Worm (Caenorhabditis elegans): ENCODE data around the gene nhr-232.

nhr-232 gene

DNA sequence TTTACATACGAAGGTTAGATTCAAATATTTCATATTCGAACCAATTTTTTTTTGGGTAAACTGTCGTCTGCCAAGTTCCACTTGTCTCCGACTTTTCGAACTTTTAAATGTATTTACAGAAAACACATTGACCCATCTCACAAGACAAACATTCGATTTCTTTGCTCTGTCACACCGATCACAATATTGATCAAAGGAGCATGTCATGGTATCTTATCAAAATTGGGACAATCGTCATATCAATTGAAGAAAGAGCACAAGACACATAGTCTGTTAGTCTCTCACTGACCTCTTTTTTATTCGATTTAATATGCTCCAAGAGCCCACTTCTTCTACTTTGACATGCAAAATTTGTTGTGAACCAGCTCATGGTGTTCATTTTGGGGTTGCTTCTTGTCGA lies at the start of gene nhr-232:
Gene nhr-232, plus strand, starts transcription at position 121 of the 400 bp plus-strand sequence.
- TF ChIP-seq nhr-12 (tag; optimal IDR thresholded peaks at IDR 0.05), result no peak
- TF ChIP-seq mep-1 (tag; optimal IDR thresholded peaks at IDR 0.05), result no peak
- TF ChIP-seq lin-13 (tag; optimal IDR thresholded peaks at IDR 0.05), result no peak
- TF ChIP-seq nhr-2 (tag; optimal IDR thresholded peaks at IDR 0.05), result no peak
- no peak for TF ChIP-seq ces-1 (GFP tag; optimal IDR thresholded peaks at IDR 0.05)
- TF ChIP-seq bed-3 (GFP tag; optimal IDR thresholded peaks at IDR 0.05), result no peak
- no peak for TF ChIP-seq pha-4 (tag; optimal IDR thresholded peaks at IDR 0.05)
- no peak for TF ChIP-seq nhr-28 (tag; optimal IDR thresholded peaks at IDR 0.05)
- no peak for TF ChIP-seq ceh-43 (GFP tag; optimal IDR thresholded peaks at IDR 0.05)
- TF ChIP-seq unc-62 (GFP tag; optimal IDR thresholded peaks at IDR 0.05), result no peak
- TF ChIP-seq mls-2 (tag; optimal IDR thresholded peaks at IDR 0.05), result no peak
- TF ChIP-seq lsy-2 (tag; optimal IDR thresholded peaks at IDR 0.05), result no peak

DNA sequence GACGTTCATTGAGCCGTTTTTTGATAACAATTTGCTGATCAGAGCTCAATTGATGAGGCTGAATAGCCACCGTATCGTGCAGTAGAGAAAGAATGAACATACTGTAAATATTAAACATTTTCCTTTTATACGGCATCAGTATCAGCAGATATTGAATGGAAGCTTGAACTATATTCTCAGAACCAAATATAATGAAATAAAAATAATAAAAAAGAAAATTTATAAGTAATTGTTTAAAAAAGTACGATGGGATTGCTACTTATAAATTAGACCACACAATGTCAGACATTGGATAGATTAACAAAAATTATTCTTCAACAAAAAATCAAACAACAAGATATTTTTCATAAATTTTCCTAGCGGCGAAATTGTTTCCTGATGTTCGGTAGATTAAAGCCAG lies 49.5 kb upstream of the nhr-232 start, which contains the start of gene rpc-25:
Gene rpc-25, minus strand, starts transcription at position 101 of the 400 bp plus-strand sequence.
- TF ChIP-seq ham-2 (GFP tag; optimal IDR thresholded peaks at IDR 0.05) (no peak), elt-3 (tag; optimal IDR thresholded peaks at IDR 0.05) (no peak), pha-4 (tag; optimal IDR thresholded peaks at IDR 0.05) (no peak), nhr-2 (tag; optimal IDR thresholded peaks at IDR 0.05) (no peak), unc-39 (tag; optimal IDR thresholded peaks at IDR 0.05) (no peak), nhr-76 (tag; optimal IDR thresholded peaks at IDR 0.05) (no peak), ceh-83 (GFP tag; optimal IDR thresholded peaks at IDR 0.05) (no peak), ces-1 (GFP tag; optimal IDR thresholded peaks at IDR 0.05) (no peak), nhr-237 (tag; optimal IDR thresholded peaks at IDR 0.05) (no peak), blmp-1 (tag; optimal IDR thresholded peaks at IDR 0.05) (no peak), bed-3 (GFP tag; optimal IDR thresholded peaks at IDR 0.05) (no peak), zip-8 (tag; optimal IDR thresholded peaks at IDR 0.05) (no peak)

DNA sequence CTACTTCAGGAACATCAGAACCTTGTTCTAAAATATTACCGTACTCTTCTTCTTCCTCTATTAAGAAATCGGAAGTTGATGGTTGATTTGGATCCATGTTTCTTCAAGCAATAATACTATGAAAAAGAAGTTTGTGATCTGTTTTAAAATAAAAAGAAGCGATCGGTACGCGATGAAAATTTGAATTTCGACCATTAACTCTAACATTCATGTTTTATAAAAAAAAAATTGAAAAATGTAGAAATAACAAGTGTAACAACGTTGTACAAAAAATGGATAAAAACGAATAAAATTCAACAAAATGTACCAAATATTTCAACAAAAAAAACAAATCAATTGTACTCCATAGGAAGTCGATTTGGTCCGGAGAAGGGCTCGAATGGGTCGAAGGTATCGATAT lies 45.7 kb upstream of the nhr-232 start, which contains the start of gene tftc-3:
Gene tftc-3, minus strand, starts transcription at position 101 of the 400 bp plus-strand sequence.
- TF ChIP-seq elt-1 (tag; optimal IDR thresholded peaks at IDR 0.05; ENCODE audit: borderline replicate concordance, insufficient read depth) (no peak), unc-62 (GFP tag; optimal IDR thresholded peaks at IDR 0.05) (no peak), drap-1 (GFP tag; optimal IDR thresholded peaks at IDR 0.05) (no peak), flh-1 (GFP tag; optimal IDR thresholded peaks at IDR 0.05) (no peak), lsy-2 (tag; optimal IDR thresholded peaks at IDR 0.05) (no peak), mls-2 (tag; optimal IDR thresholded peaks at IDR 0.05) (no peak), tbx-8 (GFP tag; optimal IDR thresholded peaks at IDR 0.05) (no peak), pha-4 (tag; optimal IDR thresholded peaks at IDR 0.05) (no peak), lin-32 (GFP tag; optimal IDR thresholded peaks at IDR 0.05) (no peak), nhr-2 (tag; optimal IDR thresholded peaks at IDR 0.05) (no peak), unc-120 (tag; optimal IDR thresholded peaks at IDR 0.05; ENCODE audit: poor library complexity, severe bottlenecking) (no peak), ztf-11 (tag; optimal IDR thresholded peaks at IDR 0.05) (no peak), M03D4.4 (tag; optimal IDR thresholded peaks at IDR 0.05) (no peak), zip-8 (tag; optimal IDR thresholded peaks at IDR 0.05) (no peak), ham-2 (GFP tag; optimal IDR thresholded peaks at IDR 0.05) (no peak), mep-1 (tag; optimal IDR thresholded peaks at IDR 0.05) (no peak), elt-3 (tag; optimal IDR thresholded peaks at IDR 0.05) (no peak), ceh-39 (tag; optimal IDR thresholded peaks at IDR 0.05) (no peak), ces-1 (GFP tag; optimal IDR thresholded peaks at IDR 0.05) (no peak), ceh-43 (GFP tag; optimal IDR thresholded peaks at IDR 0.05) (no peak)

DNA sequence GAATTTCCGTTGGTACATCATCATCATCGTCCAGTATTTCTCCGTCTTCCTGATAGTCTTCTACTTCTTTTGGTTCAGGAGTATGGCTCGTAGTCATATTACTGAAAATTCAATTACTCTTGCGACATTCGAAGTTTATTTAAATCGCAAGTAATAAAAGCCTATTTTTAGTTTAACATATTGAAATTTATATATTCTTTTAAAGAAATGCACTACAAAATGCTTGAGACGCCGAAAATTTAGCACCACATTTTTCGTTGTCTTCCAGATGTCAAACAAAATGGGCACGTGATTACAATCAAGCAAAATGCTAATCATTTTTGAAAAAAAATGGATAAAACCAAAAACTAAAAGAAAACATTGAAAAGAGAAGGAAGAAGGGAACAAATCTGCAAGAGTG lies 43.9 kb upstream of the nhr-232 start, which contains the start of gene zhit-3:
Gene zhit-3, minus strand, starts transcription at position 101 of the 400 bp plus-strand sequence.
- TF ChIP-seq unc-39 (tag; optimal IDR thresholded peaks at IDR 0.05) (no peak), elt-3 (tag; optimal IDR thresholded peaks at IDR 0.05) (no peak), nhr-2 (tag; optimal IDR thresholded peaks at IDR 0.05) (no peak), ztf-11 (tag; optimal IDR thresholded peaks at IDR 0.05) (no peak), lsy-2 (tag; optimal IDR thresholded peaks at IDR 0.05) (no peak), M03D4.4 (tag; optimal IDR thresholded peaks at IDR 0.05) (no peak), lin-13 (tag; optimal IDR thresholded peaks at IDR 0.05) (no peak)

DNA sequence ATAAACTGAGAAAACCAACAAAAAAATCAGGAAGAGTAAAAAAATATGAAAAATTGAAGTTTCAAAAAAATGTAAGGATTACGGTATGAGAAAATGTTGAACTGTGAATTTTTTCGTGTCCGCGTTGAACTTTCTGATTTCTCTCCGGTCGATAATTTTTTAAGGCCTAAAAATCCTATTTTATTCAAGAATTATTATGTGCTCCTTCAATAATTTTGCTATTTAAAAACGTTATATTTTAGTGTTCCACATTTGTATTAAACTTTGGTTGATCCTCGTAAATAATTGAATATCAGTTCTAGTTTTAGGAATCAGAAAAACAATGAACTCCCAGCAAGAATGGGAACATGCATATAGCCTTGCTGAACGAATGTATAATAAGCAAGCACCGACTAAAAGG lies 43.3 kb upstream of the nhr-232 start, which contains the start of gene hpo-40:
Gene hpo-40, plus strand, starts transcription at position 301 of the 400 bp plus-strand sequence.
- TF ChIP-seq unc-120 (tag; optimal IDR thresholded peaks at IDR 0.05; ENCODE audit: poor library complexity, severe bottlenecking) (no peak), ceh-83 (GFP tag; optimal IDR thresholded peaks at IDR 0.05) (no peak), mls-2 (tag; optimal IDR thresholded peaks at IDR 0.05) (no peak), ces-1 (GFP tag; optimal IDR thresholded peaks at IDR 0.05) (no peak), ceh-39 (tag; optimal IDR thresholded peaks at IDR 0.05) (no peak)

Data from whole organism, mixed stage, embryonic.